Worm (Caenorhabditis elegans) whole organism, late embryonic: ENCODE data around the gene Y39E4B.6.

Experiments used
- K02D7.2 ChIP-seq: sonication (generic microtip); optimal IDR thresholded peaks from 2 replicates; lab custom pipeline; 2017; ENCODE audit warnings: mild to moderate bottlenecking, missing genetic modification characterization, missing compliant biosample characterization
- ama-1 ChIP-seq: fragments of 150-350 bp; optimal IDR thresholded peaks from 2 replicates; lab custom pipeline; 2014
- dve-1 ChIP-seq: sonication (generic microtip); optimal IDR thresholded peaks from 2 replicates; lab custom pipeline; 2017; ENCODE audit warnings: antibody characterized with exemption, mild to moderate bottlenecking, missing genetic modification characterization, missing compliant biosample characterization
- elt-2 ChIP-seq: sonication (generic microtip); optimal IDR thresholded peaks from 2 replicates; lab custom pipeline; 2016; ENCODE audit warnings: missing genetic modification reagents, missing genetic modification characterization, missing compliant biosample characterization
- fkh-6 ChIP-seq: sonication (generic microtip); optimal IDR thresholded peaks from 2 replicates; lab custom pipeline; 2016; ENCODE audit warnings: missing genetic modification characterization, missing compliant biosample characterization
- hlh-30 ChIP-seq: sonication (generic microtip); optimal IDR thresholded peaks from 2 replicates; lab custom pipeline; 2017; ENCODE audit warnings: antibody characterized with exemption, missing genetic modification characterization, missing compliant biosample characterization; ENCODE audit not compliant: insufficient read depth
- lim-6 ChIP-seq: sonication (generic microtip); optimal IDR thresholded peaks from 2 replicates; lab custom pipeline; 2016; ENCODE audit warnings: missing genetic modification characterization, missing compliant biosample characterization
- lin-11 ChIP-seq: fragments of 200-800 bp; sonication (Bioruptor generic); optimal IDR thresholded peaks from 2 replicates; lab custom pipeline; 2018; ENCODE audit warnings: mild to moderate bottlenecking, missing genetic modification characterization, missing compliant biosample characterization
- madf-2 ChIP-seq: sonication (generic microtip); optimal IDR thresholded peaks from 2 replicates; lab custom pipeline; 2017; ENCODE audit warnings: missing genetic modification characterization, missing compliant biosample characterization
- nfya-1 ChIP-seq: sonication (generic microtip); optimal IDR thresholded peaks from 2 replicates; lab custom pipeline; 2017; ENCODE audit warnings: missing genetic modification characterization, mild to moderate bottlenecking, missing compliant biosample characterization, antibody characterized with exemption, moderate library complexity
- nhr-11 ChIP-seq: fragments of 150-350 bp; optimal IDR thresholded peaks from 2 replicates; lab custom pipeline; 2014; ENCODE audit warnings: missing biosample characterization, missing genetic modification characterization
- syd-9 ChIP-seq: sonication (generic microtip); optimal IDR thresholded peaks from 2 replicates; lab custom pipeline; 2016; ENCODE audit warnings: mild to moderate bottlenecking, missing genetic modification characterization, moderate library complexity, missing compliant biosample characterization

DNA sequence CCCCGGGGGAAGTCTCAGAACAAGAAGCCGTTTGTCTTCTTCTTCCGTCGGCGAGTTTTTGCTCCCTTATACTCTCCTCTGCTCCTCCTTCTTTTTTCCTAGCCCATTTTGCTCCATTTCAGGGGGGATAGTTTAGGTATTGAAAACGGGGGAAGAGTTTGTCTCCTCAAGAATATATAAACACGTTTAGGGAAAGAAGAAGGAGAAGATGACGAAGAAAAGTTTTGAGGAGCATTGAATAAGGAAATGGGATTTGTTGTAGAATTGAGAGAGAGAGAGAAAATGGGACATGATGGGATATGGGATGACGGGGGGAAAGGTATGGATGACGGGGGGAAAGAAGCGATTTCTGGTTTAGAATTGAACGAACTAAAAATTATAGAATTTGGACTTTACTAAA is 52.9 kb downstream of the Y39E4B.6 start:
- TF ChIP-seq syd-9 (tag; lab: Kevin White, UChicago): no peak
- no peak for TF ChIP-seq madf-2 (tag; lab: Kevin White, UChicago)
- TF ChIP-seq lim-6 (tag; lab: Kevin White, UChicago): no peak
- TF ChIP-seq elt-2 (tag; lab: Kevin White, UChicago): no peak
- no peak for TF ChIP-seq K02D7.2 (tag; lab: Kevin White, UChicago)
- no peak for TF ChIP-seq fkh-6
- no peak for TF ChIP-seq nhr-11 (tag; lab: Kevin White, UChicago)
- TF ChIP-seq ama-1 (lab: Kevin White, UChicago): no peak
- TF ChIP-seq dve-1 (tag; lab: Kevin White, UChicago): no peak
- TF ChIP-seq nfya-1: no peak
- TF ChIP-seq lin-11 (tag; lab: Kevin White, UChicago): no peak
- TF ChIP-seq hlh-30 (tag; lab: Kevin White, UChicago): no peak
